Worm (Caenorhabditis elegans) whole organism, L1 larva: ENCODE results near the gene C48B4.12.

ENCODE experiments used
- C16A3.4 ChIP-seq: fragments of 150-350 bp; optimal IDR thresholded peaks from 2 replicates; lab custom pipeline; 2014; ENCODE audit warnings: missing biosample characterization, missing genetic modification characterization
- C34B4.2 ChIP-seq: sonication (generic microtip); optimal IDR thresholded peaks from 2 replicates; lab custom pipeline; 2017; ENCODE audit warnings: mild to moderate bottlenecking, missing genetic modification characterization, missing compliant biosample characterization
- F16B12.6 ChIP-seq: fragments of 150-350 bp; optimal IDR thresholded peaks from 2 replicates; lab custom pipeline; 2014; ENCODE audit warnings: missing biosample characterization, missing genetic modification characterization
- aha-1 ChIP-seq: fragments of 150-350 bp; optimal IDR thresholded peaks from 2 replicates; lab custom pipeline; 2014; ENCODE audit warnings: missing biosample characterization, missing genetic modification characterization
- alr-1 ChIP-seq: fragments of 200-800 bp; sonication (Bioruptor generic); optimal IDR thresholded peaks from 2 replicates; lab custom pipeline; 2018; ENCODE audit warnings: borderline replicate concordance, mild to moderate bottlenecking, missing genetic modification characterization, missing compliant biosample characterization
- aly-2 ChIP-seq: fragments of 150-350 bp; optimal IDR thresholded peaks from 2 replicates; lab custom pipeline; 2014; ENCODE audit warnings: missing biosample characterization, missing genetic modification characterization
- blmp-1 ChIP-seq: fragments of 150-350 bp; optimal IDR thresholded peaks from 2 replicates; lab custom pipeline; 2014; ENCODE audit warnings: missing biosample characterization, missing genetic modification characterization
- ceh-63 ChIP-seq: fragments of 200-800 bp; sonication (Bioruptor generic); optimal IDR thresholded peaks from 2 replicates; lab custom pipeline; 2018; ENCODE audit warnings: mild to moderate bottlenecking, missing genetic modification characterization, missing compliant biosample characterization
- ceh-8 ChIP-seq: fragments of 200-800 bp; sonication (Bioruptor generic); optimal IDR thresholded peaks from 2 replicates; lab custom pipeline; 2018; ENCODE audit warnings: mild to moderate bottlenecking, missing genetic modification characterization, moderate library complexity, missing compliant biosample characterization
- ceh-82 ChIP-seq, 3 experiments: fragments of 150-350 bp in 1 of 3; sonication (generic microtip) in 2 of 3; optimal IDR thresholded peaks; 2 replicates each; lab custom pipeline; 2014 to 2017; ENCODE audit warnings: missing biosample characterization in 3 of 3, missing genetic modification characterization in 3 of 3
- dpl-1 ChIP-seq, 3 experiments: fragments of 150-350 bp in 2 of 3; sonication (generic microtip) in 1 of 3; optimal IDR thresholded peaks; 2 replicates each; lab custom pipeline; 2014 to 2017; ENCODE audit warnings: missing biosample characterization in 3 of 3, missing genetic modification characterization in 3 of 3, missing genetic modification reagents in 3 of 3
- dsc-1 ChIP-seq: sonication (generic microtip); optimal IDR thresholded peaks from 2 replicates; lab custom pipeline; 2016; ENCODE audit warnings: mild to moderate bottlenecking, missing genetic modification characterization, missing compliant biosample characterization
- efl-1 ChIP-seq, 4 experiments: fragments of 150-350 bp; optimal IDR thresholded peaks in 3 of 4; peaks in 1 of 4; 1 replicate in 1 of 4; 2 replicates in 3 of 4; lab custom pipeline; 2014; ENCODE audit warnings: missing biosample characterization in 2 of 4, missing genetic modification characterization in 2 of 4, missing genetic modification reagents in 2 of 4
- elt-3 ChIP-seq, 6 experiments: fragments of 150-350 bp in 1 of 6; sonication (generic microtip); optimal IDR thresholded peaks; 2 replicates each; lab custom pipeline; 2017 to 2018; ENCODE audit warnings: missing biosample characterization in 6 of 6, missing genetic modification characterization in 6 of 6, inconsistent platforms in 1 of 6
- ets-5 ChIP-seq: fragments of 200-800 bp; sonication (Bioruptor generic); IDR thresholded peaks from 2 replicates; pipeline ENCODE4 v1.3.6; 2022; ENCODE audit warnings: missing genetic modification characterization, missing compliant biosample characterization
- grh-1 ChIP-seq: fragments of 200-800 bp; sonication (Bioruptor generic); IDR thresholded peaks from 2 replicates; pipeline ENCODE4 v1.3.6; 2022; ENCODE audit warnings: missing genetic modification reagents, missing genetic modification characterization, missing compliant biosample characterization
- hlh-4 ChIP-seq: sonication (generic microtip); optimal IDR thresholded peaks from 2 replicates; lab custom pipeline; 2016; ENCODE audit warnings: mild to moderate bottlenecking, missing genetic modification characterization, missing compliant biosample characterization
- hpl-2 ChIP-seq: fragments of 150-350 bp; optimal IDR thresholded peaks from 2 replicates; lab custom pipeline; 2014; ENCODE audit warnings: missing biosample characterization, missing genetic modification reagents, missing genetic modification characterization
- irx-1 ChIP-seq: sonication (generic microtip); optimal IDR thresholded peaks from 2 replicates; lab custom pipeline; 2016; ENCODE audit warnings: missing genetic modification characterization, missing compliant biosample characterization
- lin-13 ChIP-seq: fragments of 150-350 bp; optimal IDR thresholded peaks from 2 replicates; lab custom pipeline; 2014; ENCODE audit warnings: missing biosample characterization, missing genetic modification reagents, missing genetic modification characterization
- lin-14 ChIP-seq: fragments of 200-800 bp; sonication (Bioruptor generic); optimal IDR thresholded peaks from 2 replicates; lab custom pipeline; 2018; ENCODE audit warnings: mild to moderate bottlenecking, missing genetic modification characterization, moderate library complexity, missing compliant biosample characterization
- lin-15B ChIP-seq: fragments of 150-350 bp; sonication (generic microtip); optimal IDR thresholded peaks from 3 replicates; lab custom pipeline; 2014; ENCODE audit warnings: missing biosample characterization, missing genetic modification characterization
- lin-35 ChIP-seq, 2 experiments: fragments of 150-350 bp; optimal IDR thresholded peaks; 2 replicates each; lab custom pipeline; 2014; ENCODE audit warnings: missing biosample characterization in 2 of 2, missing genetic modification characterization in 2 of 2, missing genetic modification reagents in 2 of 2
- lsy-2 ChIP-seq, 2 experiments: fragments of 150-350 bp; optimal IDR thresholded peaks; 2 replicates each; lab custom pipeline; 2014; ENCODE audit warnings: missing biosample characterization in 2 of 2, missing genetic modification characterization in 2 of 2
- mab-9 ChIP-seq: fragments of 200-800 bp; sonication (Bioruptor generic); IDR thresholded peaks from 2 replicates; pipeline ENCODE4 v1.3.6; 2022; ENCODE audit warnings: missing genetic modification reagents, missing genetic modification characterization, missing compliant biosample characterization
- mdl-1 ChIP-seq, 2 experiments: fragments of 150-350 bp; optimal IDR thresholded peaks; 2 replicates each; lab custom pipeline; 2014 to 2017; ENCODE audit warnings: missing biosample characterization in 2 of 2, missing genetic modification characterization in 2 of 2, inconsistent platforms in 1 of 2
- mep-1 ChIP-seq: fragments of 150-350 bp; optimal IDR thresholded peaks from 2 replicates; lab custom pipeline; 2014; ENCODE audit warnings: missing biosample characterization, missing genetic modification characterization
- nhr-12 ChIP-seq: sonication (generic microtip); optimal IDR thresholded peaks from 2 replicates; lab custom pipeline; 2017; ENCODE audit warnings: missing biosample characterization, missing genetic modification characterization
- nhr-20 ChIP-seq: sonication (generic microtip); optimal IDR thresholded peaks from 2 replicates; lab custom pipeline; 2016; ENCODE audit warnings: mild to moderate bottlenecking, missing genetic modification characterization, missing compliant biosample characterization
- nhr-47 ChIP-seq: sonication (generic microtip); optimal IDR thresholded peaks from 2 replicates; lab custom pipeline; 2016; ENCODE audit warnings: mild to moderate bottlenecking, missing genetic modification characterization, moderate library complexity, missing compliant biosample characterization
- nhr-71 ChIP-seq: sonication (generic microtip); optimal IDR thresholded peaks from 2 replicates; lab custom pipeline; 2016; ENCODE audit warnings: mild to moderate bottlenecking, missing genetic modification characterization, moderate library complexity, missing compliant biosample characterization
- nhr-90 ChIP-seq: sonication (generic microtip); optimal IDR thresholded peaks from 2 replicates; lab custom pipeline; 2016; ENCODE audit warnings: mild to moderate bottlenecking, missing genetic modification characterization, missing compliant biosample characterization; ENCODE audit not compliant: poor library complexity
- pax-3 ChIP-seq: fragments of 200-800 bp; sonication (Bioruptor generic); optimal IDR thresholded peaks from 2 replicates; lab custom pipeline; 2018; ENCODE audit warnings: mild to moderate bottlenecking, missing genetic modification characterization, moderate library complexity, missing compliant biosample characterization
- rnt-1 ChIP-seq: sonication (generic microtip); optimal IDR thresholded peaks from 2 replicates; lab custom pipeline; 2016; ENCODE audit warnings: mild to moderate bottlenecking, missing genetic modification characterization, moderate library complexity, missing compliant biosample characterization
- skn-1 ChIP-seq: fragments of 150-350 bp; optimal IDR thresholded peaks from 2 replicates; lab custom pipeline; 2014; ENCODE audit warnings: missing biosample characterization, missing genetic modification characterization
- snu-23 ChIP-seq: sonication (generic microtip); optimal IDR thresholded peaks from 2 replicates; lab custom pipeline; 2016; ENCODE audit warnings: missing genetic modification characterization, missing compliant biosample characterization
- swsn-7 ChIP-seq: sonication (generic microtip); optimal IDR thresholded peaks from 2 replicates; lab custom pipeline; 2016; ENCODE audit warnings: missing genetic modification characterization, missing compliant biosample characterization
- tbx-2 ChIP-seq: sonication (generic microtip); optimal IDR thresholded peaks from 2 replicates; lab custom pipeline; 2016; ENCODE audit warnings: missing genetic modification characterization, missing compliant biosample characterization
- unc-130 ChIP-seq: fragments of 150-350 bp; optimal IDR thresholded peaks from 2 replicates; lab custom pipeline; 2017; ENCODE audit warnings: missing biosample characterization, missing genetic modification characterization, inconsistent platforms
- unc-62 ChIP-seq: fragments of 150-350 bp; optimal IDR thresholded peaks from 2 replicates; lab custom pipeline; 2014; ENCODE audit warnings: missing biosample characterization, missing genetic modification reagents, missing genetic modification characterization
- unc-86 ChIP-seq: sonication (generic microtip); optimal IDR thresholded peaks from 2 replicates; lab custom pipeline; 2016; ENCODE audit warnings: missing genetic modification characterization, missing compliant biosample characterization
- vab-15 ChIP-seq: sonication (generic microtip); optimal IDR thresholded peaks from 2 replicates; lab custom pipeline; 2017; ENCODE audit warnings: missing genotype, mild to moderate bottlenecking, missing genetic modification characterization, missing compliant biosample characterization
- xbp-1 ChIP-seq: sonication (generic microtip); optimal IDR thresholded peaks from 2 replicates; lab custom pipeline; 2016; ENCODE audit warnings: missing genetic modification characterization, missing compliant biosample characterization
- ztf-11 ChIP-seq, 2 experiments: sonication (generic microtip); optimal IDR thresholded peaks; 2 replicates each; lab custom pipeline; 2016 to 2017; ENCODE audit warnings: missing genetic modification characterization in 2 of 2, missing biosample characterization in 1 of 2, missing compliant biosample characterization in 1 of 2

C48B4.12 gene

DNA sequence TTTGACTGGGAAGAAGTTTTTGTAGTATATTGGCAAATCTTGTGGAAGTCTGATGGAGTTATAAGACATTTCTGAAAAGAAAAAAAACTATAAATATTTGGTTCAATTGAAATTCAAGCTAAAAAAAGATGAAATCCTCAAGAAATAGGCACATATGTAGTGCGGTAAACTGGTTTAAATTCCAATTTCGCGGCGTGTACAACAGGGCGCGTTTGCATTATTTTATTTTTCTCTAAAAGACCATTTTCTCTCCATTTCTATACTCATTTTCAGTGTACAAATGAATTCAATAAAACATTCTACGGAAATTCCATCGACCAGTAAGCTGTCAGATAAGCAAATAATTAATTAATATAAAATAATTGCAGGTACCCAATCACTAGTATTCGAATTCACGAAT is 17.1 kb downstream of the C48B4.12 start, which contains the start of the genes pri-1 and F58A4.6 (continued):
- TF ChIP-seq C16A3.4 (tag; lab: Kevin White, UChicago) (peak; percentile 35), elt-3 (tag; optimal IDR thresholded peaks at IDR 0.05; lab: Kevin White, UChicago) (peak in 1 of 6 experiments; percentile 28), ceh-63 (GFP tag; lab: Kevin White, UChicago) (no peak), nhr-71 (tag; lab: Kevin White, UChicago) (peak; percentile 32), mab-9 (GFP tag; lab: Robert Waterston, UW) (no peak), nhr-90 (tag; lab: Kevin White, UChicago) (peak; percentile 28), grh-1 (peak; percentile 55), alr-1 (tag; lab: Kevin White, UChicago) (no peak), ceh-82 (tag; optimal IDR thresholded peaks at IDR 0.05; lab: Kevin White, UChicago) (peak in 1 of 3 experiments; percentile 56)
- TF ChIP-seq, all 84 proteins: peak for 23

DNA sequence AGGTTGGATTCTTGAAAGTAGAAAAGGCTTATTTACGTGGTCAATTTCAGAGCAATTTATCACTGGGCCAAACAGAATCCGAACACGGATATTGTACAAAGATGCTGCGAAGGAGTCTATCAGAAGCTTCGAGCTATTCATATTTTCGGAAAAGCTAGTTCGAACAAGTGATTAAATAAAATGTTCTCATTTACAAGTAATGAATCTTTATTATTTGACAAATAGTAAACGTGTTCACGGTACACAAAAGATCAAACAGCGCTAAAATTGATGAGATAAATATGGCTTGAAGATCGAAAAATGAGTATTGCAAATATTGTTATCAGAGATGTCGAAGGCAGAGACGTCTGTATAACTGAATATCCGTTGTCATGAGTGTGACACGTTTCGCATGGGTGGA is 18.0 kb downstream of the C48B4.12 start:
- no peak for TF ChIP-seq mab-9 (GFP tag; lab: Robert Waterston, UW)
- TF ChIP-seq ets-5 (GFP tag; lab: Robert Waterston, UW), result no peak
- TF ChIP-seq lin-14 (GFP tag; lab: Kevin White, UChicago), result no peak
- no peak for TF ChIP-seq ztf-11 (tag; optimal IDR thresholded peaks at IDR 0.05; lab: Kevin White, UChicago)
- TF ChIP-seq C34B4.2 (tag; lab: Kevin White, UChicago), result no peak
- TF ChIP-seq unc-62 (GFP tag; lab: Kevin White, UChicago), result no peak

DNA sequence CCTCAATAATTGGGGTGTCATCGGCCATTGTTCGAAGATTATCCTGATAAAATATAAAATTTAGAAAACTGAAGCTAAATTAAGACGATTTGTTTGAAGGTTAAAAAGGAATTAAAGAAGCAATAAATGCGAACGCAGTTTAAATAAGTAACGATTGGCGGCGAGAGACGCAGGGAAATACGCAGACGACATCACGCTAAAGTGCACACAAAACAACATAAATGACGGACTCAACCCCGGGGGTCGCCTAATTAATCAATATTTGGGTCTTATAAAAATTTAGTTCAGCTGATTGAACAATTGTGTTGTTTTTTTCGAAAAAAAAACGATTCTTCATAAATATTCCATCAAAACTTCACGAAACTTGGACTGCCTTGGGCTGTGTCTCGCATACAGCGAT is 19.3 kb downstream of the C48B4.12 start, which contains the start of gene hcp-3:
hcp-3 (minus strand) TSS at position 45 of the 400 bp plus-strand sequence.
- peak; percentile 91 for TF ChIP-seq F16B12.6 (tag; lab: Kevin White, UChicago)
- peak; percentile 15 for TF ChIP-seq irx-1 (tag; lab: Kevin White, UChicago)
- peak; percentile 38 for TF ChIP-seq unc-86 (tag; lab: Kevin White, UChicago)
- TF ChIP-seq pax-3 (tag; lab: Kevin White, UChicago), result no peak
- TF ChIP-seq lin-15B (tag; lab: Kevin White, UChicago), result peak; percentile 8
- no peak for TF ChIP-seq hpl-2
- peak; percentile 30 for TF ChIP-seq lin-13 (GFP tag; lab: Kevin White, UChicago)
- peak; percentile 83 to 91 for TF ChIP-seq lin-35 (GFP tag; optimal IDR thresholded peaks at IDR 0.05; lab: Kevin White, UChicago)
- peak; percentile 54 for TF ChIP-seq C16A3.4 (tag; lab: Kevin White, UChicago)
- TF ChIP-seq blmp-1, result peak; percentile 50
- TF ChIP-seq vab-15, result no peak
- peak; percentile 43 for TF ChIP-seq mep-1 (tag; lab: Kevin White, UChicago)
- TF ChIP-seq nhr-71 (tag; lab: Kevin White, UChicago), result peak; percentile 60
- peak; percentile 43 for TF ChIP-seq rnt-1 (tag; lab: Kevin White, UChicago)
- peak; percentile 25 for TF ChIP-seq skn-1
- peak; percentile 54 for TF ChIP-seq swsn-7 (tag; lab: Kevin White, UChicago)
- no peak for TF ChIP-seq nhr-12
- TF ChIP-seq aha-1 (tag; lab: Kevin White, UChicago), result no peak
- peak; percentile 56 for TF ChIP-seq nhr-47
- TF ChIP-seq ztf-11 (tag; optimal IDR thresholded peaks at IDR 0.05; lab: Kevin White, UChicago), result no peak
- TF ChIP-seq lin-14 (GFP tag; lab: Kevin White, UChicago), result peak; percentile 53
- peak; percentile 56 for TF ChIP-seq dsc-1
- peak; percentile 54 to 71 for TF ChIP-seq lsy-2 (tag; optimal IDR thresholded peaks at IDR 0.05; lab: Kevin White, UChicago)
- TF ChIP-seq hlh-4 (tag; lab: Kevin White, UChicago), result no peak
- no peak for TF ChIP-seq nhr-90 (tag; lab: Kevin White, UChicago)
- peak in 1 of 3 experiments; percentile 62 for TF ChIP-seq ceh-82 (tag; optimal IDR thresholded peaks at IDR 0.05; lab: Kevin White, UChicago)
- peak; percentile 50 for TF ChIP-seq xbp-1 (tag; lab: Kevin White, UChicago)
- peak; percentile 57 for TF ChIP-seq nhr-20 (tag; lab: Kevin White, UChicago)
- peak; percentile 51 for TF ChIP-seq tbx-2 (tag; lab: Kevin White, UChicago)
- TF ChIP-seq ceh-63 (GFP tag; lab: Kevin White, UChicago), result no peak
- peak in 1 of 2 experiments; percentile 56 for TF ChIP-seq mdl-1 (tag; optimal IDR thresholded peaks at IDR 0.05; lab: Kevin White, UChicago)
- TF ChIP-seq snu-23 (GFP tag; lab: Kevin White, UChicago), result peak; percentile 55
- TF ChIP-seq unc-130, result peak; percentile 68
- TF ChIP-seq ceh-8 (GFP tag; lab: Kevin White, UChicago), result no peak
- peak; percentile 68 to 86 for TF ChIP-seq efl-1 (optimal IDR thresholded peaks at IDR 0.05; lab: Kevin White, UChicago)
- peak; percentile 88 to 98 for TF ChIP-seq efl-1 (GFP tag; optimal IDR thresholded peaks at IDR 0.05 in 1 of 2; lab: Kevin White, UChicago)
- peak; percentile 82 to 89 (median 83) for TF ChIP-seq dpl-1 (GFP tag; optimal IDR thresholded peaks at IDR 0.05; lab: Kevin White, UChicago)
- no peak for TF ChIP-seq aly-2 (tag; lab: Kevin White, UChicago)
